Worm (Caenorhabditis elegans) whole organism, L4/young adult: ENCODE results near the gene T24F1.7.

Source experiments
- W03F9.2 ChIP-seq: fragments of 150-350 bp; optimal IDR thresholded peaks from 2 replicates; lab custom pipeline; 2014; ENCODE audit warnings: missing biosample characterization, missing genetic modification characterization
- dao-5 ChIP-seq: sonication (generic microtip); optimal IDR thresholded peaks from 2 replicates; lab custom pipeline; 2016; ENCODE audit warnings: missing genotype, missing genetic modification characterization, moderate library complexity, missing compliant biosample characterization
- him-1 ChIP-seq: sonication (generic microtip); optimal IDR thresholded peaks from 2 replicates; lab custom pipeline; 2016; ENCODE audit warnings: missing genotype, missing genetic modification reagents, missing genetic modification characterization, missing compliant biosample characterization

DNA sequence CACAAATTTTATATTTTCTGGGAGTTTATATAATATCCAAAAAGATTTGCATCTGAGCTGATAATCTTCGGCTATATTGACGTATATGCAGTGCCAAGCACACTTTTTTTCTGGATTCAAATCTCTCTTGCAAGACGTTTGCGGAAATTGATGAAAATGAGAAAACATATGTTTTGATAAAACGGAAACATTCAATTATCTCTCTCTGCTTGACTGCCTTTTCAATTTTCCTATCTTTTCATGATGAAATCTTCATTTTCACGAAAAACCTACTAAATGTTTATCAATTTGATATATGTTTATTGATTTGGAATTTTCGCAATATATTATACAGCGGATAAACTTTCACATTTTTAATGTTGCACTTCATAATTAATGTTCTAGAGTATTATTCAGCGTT, 4.4 kb upstream of the T24F1.7 start:
- TF ChIP-seq W03F9.2 (tag; lab: Kevin White, UChicago) (no peak), dao-5 (tag; lab: Kevin White, UChicago) (no peak), him-1 (no peak)
